Worm (Caenorhabditis elegans): ENCODE measurements around the gene Y75B8A.23.

The Y75B8A.23 gene

DNA sequence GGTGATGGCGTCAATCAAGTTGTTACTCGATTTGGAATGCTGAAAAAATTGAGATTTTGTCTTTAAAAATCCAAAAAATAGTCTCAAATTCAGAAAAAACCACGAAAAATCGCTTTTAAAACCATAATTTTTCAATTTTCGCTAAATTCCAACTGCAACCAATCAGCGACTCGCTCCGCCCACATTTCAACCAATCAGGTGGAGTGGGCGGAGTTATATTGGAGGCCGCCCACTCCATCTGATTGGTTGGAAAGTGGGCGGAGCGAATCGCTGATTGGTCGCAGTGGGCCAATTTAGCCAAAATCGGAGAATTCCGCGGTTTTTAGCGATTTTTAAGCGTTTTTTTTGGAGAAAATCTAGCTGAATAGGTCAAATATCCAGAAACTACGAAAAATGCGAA lies 19.3 kb downstream of the Y75B8A.23 start:
- no peak for TF ChIP-seq isw-1 (GFP tag; IDR thresholded peaks at IDR 0.05)
- no peak for TF ChIP-seq tbx-2 (tag; optimal IDR thresholded peaks at IDR 0.05)
- TF ChIP-seq efl-1 (optimal IDR thresholded peaks at IDR 0.05) = no peak
- peak in 1 of 2 experiments; percentile 46 for TF ChIP-seq efl-1 (GFP tag; optimal IDR thresholded peaks at IDR 0.05 in 1 of 2)
- TF ChIP-seq fkh-4 (tag; optimal IDR thresholded peaks at IDR 0.05; ENCODE audit: borderline replicate concordance) = no peak
- TF ChIP-seq sup-37 (GFP tag; optimal IDR thresholded peaks at IDR 0.05) = no peak

DNA sequence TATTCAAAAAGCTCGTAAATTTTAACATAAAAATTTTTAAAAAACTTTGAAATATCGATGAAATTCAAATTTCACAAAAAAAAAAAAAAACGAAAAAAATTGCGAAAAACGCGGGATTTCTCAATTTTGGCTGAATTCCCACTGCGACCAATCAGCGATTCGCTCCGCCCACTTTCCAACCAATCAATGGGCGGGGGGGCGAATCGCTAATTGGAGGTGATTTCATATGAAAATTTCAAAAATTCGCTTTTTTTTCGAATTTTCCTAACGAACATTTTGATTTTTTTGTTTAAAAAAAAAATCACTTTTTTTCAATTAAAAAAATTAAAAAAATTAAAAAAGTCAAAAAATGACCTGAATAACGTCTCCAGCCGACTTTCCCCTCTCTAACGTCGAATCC lies 19.9 kb downstream of the Y75B8A.23 start:
- TF ChIP-seq efl-1 (optimal IDR thresholded peaks at IDR 0.05) = no peak
- no peak for TF ChIP-seq efl-1 (GFP tag; optimal IDR thresholded peaks at IDR 0.05 in 1 of 2)
- TF ChIP-seq mab-9 (GFP tag; IDR thresholded peaks at IDR 0.05) = no peak
- TF ChIP-seq lin-13 (GFP tag; optimal IDR thresholded peaks at IDR 0.05) = no peak
- TF ChIP-seq ets-5 (GFP tag; IDR thresholded peaks at IDR 0.05) = no peak
- no peak for TF ChIP-seq aha-1 (tag; optimal IDR thresholded peaks at IDR 0.05)
- TF ChIP-seq unc-86 (tag; optimal IDR thresholded peaks at IDR 0.05) = no peak
- no peak for TF ChIP-seq rnt-1 (tag; optimal IDR thresholded peaks at IDR 0.05)
- no peak for TF ChIP-seq lir-3 (tag; optimal IDR thresholded peaks at IDR 0.05; ENCODE audit: poor library complexity)
- TF ChIP-seq snu-23 (GFP tag; optimal IDR thresholded peaks at IDR 0.05) = no peak
- TF ChIP-seq sptf-1 (tag; optimal IDR thresholded peaks at IDR 0.05) = no peak
- TF ChIP-seq ztf-4 (tag; optimal IDR thresholded peaks at IDR 0.05) = no peak
- no peak for TF ChIP-seq jun-1 (tag; optimal IDR thresholded peaks at IDR 0.05)
- no peak for TF ChIP-seq irx-1 (tag; optimal IDR thresholded peaks at IDR 0.05)
- TF ChIP-seq nhr-12 (tag; optimal IDR thresholded peaks at IDR 0.05) = no peak
- no peak for TF ChIP-seq swsn-7 (tag; optimal IDR thresholded peaks at IDR 0.05)
- no peak for TF ChIP-seq nhr-11 (tag; optimal IDR thresholded peaks at IDR 0.05)
- no peak for TF ChIP-seq lin-39 (tag; optimal IDR thresholded peaks at IDR 0.05)
- no peak for TF ChIP-seq elt-3 (tag; optimal IDR thresholded peaks at IDR 0.05)
- no peak for TF ChIP-seq ceh-82 (tag; optimal IDR thresholded peaks at IDR 0.05)

DNA sequence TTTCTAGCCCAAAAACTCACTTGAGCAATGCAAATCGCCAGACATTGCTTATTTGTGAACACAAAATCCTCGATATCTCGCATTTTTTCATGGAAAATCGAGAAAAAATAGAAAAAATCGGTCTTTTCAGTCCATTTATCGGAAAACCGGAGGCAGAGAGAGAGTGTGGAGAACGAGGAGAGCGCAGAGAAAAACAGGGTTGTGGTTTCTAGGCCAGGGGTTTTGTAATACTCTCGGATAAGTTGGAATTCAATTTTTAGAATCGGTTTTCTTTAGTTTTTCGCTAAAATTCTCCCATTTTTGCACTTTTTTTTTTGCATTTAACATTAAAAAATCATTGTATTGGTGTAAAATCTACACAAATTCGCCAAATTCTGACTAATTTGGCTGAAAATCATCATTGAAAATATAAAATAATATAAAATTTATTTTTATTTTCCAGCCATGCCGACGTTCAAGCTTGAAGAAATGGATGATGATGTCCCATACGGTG lies 23.2 kb downstream of the Y75B8A.23 start, which contains the start of the genes Y75B8A.24 and Y75B8A.25:
Gene Y75B8A.24 (minus strand): TSS at position 155 of the 493 bp plus-strand sequence.
Gene Y75B8A.25 (plus strand): TSS at position 443 of the 493 bp plus-strand sequence.
- TF ChIP-seq nhr-20 (tag; optimal IDR thresholded peaks at IDR 0.05) (peak; percentile 84), nhr-12 (tag; optimal IDR thresholded peaks at IDR 0.05) (no peak), aha-1 (tag; optimal IDR thresholded peaks at IDR 0.05) (peak; percentile 1), blmp-1 (tag; optimal IDR thresholded peaks at IDR 0.05) (peak; percentile 26), swsn-7 (tag; optimal IDR thresholded peaks at IDR 0.05) (peak; percentile 89), ztf-11 (tag; optimal IDR thresholded peaks at IDR 0.05) (peak in 1 of 2 experiments; percentile 95), lin-39 (tag; optimal IDR thresholded peaks at IDR 0.05) (peak; percentile 78), mdl-1 (tag; optimal IDR thresholded peaks at IDR 0.05) (peak in 1 of 2 experiments; percentile 34), C16A3.4 (tag; optimal IDR thresholded peaks at IDR 0.05) (peak; percentile 21), nhr-19 (GFP tag; conservative IDR thresholded peaks at IDR 0.05) (peak; percentile 86), C04F5.9 (tag; optimal IDR thresholded peaks at IDR 0.05) (peak; percentile 89), Y116A8C.19 (tag; optimal IDR thresholded peaks at IDR 0.05; ENCODE audit: borderline replicate concordance) (peak; percentile 78), lin-13 (GFP tag; optimal IDR thresholded peaks at IDR 0.05) (peak; percentile 46), lin-14 (GFP tag; optimal IDR thresholded peaks at IDR 0.05) (no peak), nhr-47 (tag; optimal IDR thresholded peaks at IDR 0.05) (peak; percentile 95), alr-1 (tag; optimal IDR thresholded peaks at IDR 0.05; ENCODE audit: borderline replicate concordance) (no peak), ztf-4 (tag; optimal IDR thresholded peaks at IDR 0.05) (no peak), unc-130 (tag; optimal IDR thresholded peaks at IDR 0.05) (no peak), egl-27 (tag; optimal IDR thresholded peaks at IDR 0.05) (no peak), ets-5 (GFP tag; IDR thresholded peaks at IDR 0.05) (no peak), lin-15B (tag; optimal IDR thresholded peaks at IDR 0.05) (peak; percentile 75), ceh-63 (GFP tag; optimal IDR thresholded peaks at IDR 0.05) (no peak), unc-62 (GFP tag; optimal IDR thresholded peaks at IDR 0.05) (peak; percentile 14), pax-3 (tag; optimal IDR thresholded peaks at IDR 0.05) (peak; percentile 85), F16B12.6 (tag; optimal IDR thresholded peaks at IDR 0.05) (peak; percentile 51), lsy-2 (tag; optimal IDR thresholded peaks at IDR 0.05) (peak; percentile 79 to 88), fkh-4 (tag; optimal IDR thresholded peaks at IDR 0.05; ENCODE audit: borderline replicate concordance) (peak; percentile 97), tlp-1 (tag; optimal IDR thresholded peaks at IDR 0.05) (no peak), snu-23 (GFP tag; optimal IDR thresholded peaks at IDR 0.05) (peak; percentile 89), lir-3 (tag; optimal IDR thresholded peaks at IDR 0.05; ENCODE audit: poor library complexity) (no peak), ceh-8 (GFP tag; optimal IDR thresholded peaks at IDR 0.05) (peak; percentile 43), mef-2 (tag; optimal IDR thresholded peaks at IDR 0.05) (no peak), grh-1 (GFP tag; IDR thresholded peaks at IDR 0.05) (peak; percentile 87), pqm-1 (tag; optimal IDR thresholded peaks at IDR 0.05) (no peak)
